Worm (Caenorhabditis elegans): Measurements from ENCODE around the gene F19B2.6.

DNA sequence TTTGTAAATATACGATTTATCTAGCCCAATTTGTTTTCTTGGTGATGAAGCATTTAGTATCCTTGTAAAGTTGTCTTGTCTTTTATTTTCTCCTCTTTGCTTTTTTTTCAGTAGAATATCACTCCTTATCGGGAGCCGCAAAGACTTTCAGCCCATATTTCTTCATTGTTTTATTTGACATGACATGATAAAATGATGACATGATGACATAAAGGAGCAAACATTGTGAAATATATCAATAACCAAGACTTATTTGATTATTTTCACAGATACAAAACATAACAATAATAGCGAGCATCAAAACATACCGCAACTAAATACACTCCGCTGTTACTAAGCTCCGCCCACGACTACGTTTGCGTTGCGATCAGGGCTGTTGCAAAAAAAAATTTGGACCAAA lies 7.5 kb downstream of the F19B2.6 start:
- peak; percentile 71 for TF ChIP-seq elt-2 (tag; optimal IDR thresholded peaks at IDR 0.05)
- TF ChIP-seq zag-1 (tag; optimal IDR thresholded peaks at IDR 0.05), result no peak
